Worm (Caenorhabditis elegans) whole organism, L4 larva: ENCODE data around the gene clc-22.

Experiments
- F44E2.7 ChIP-seq: fragments of 200-800 bp; sonication (Bioruptor generic); IDR thresholded peaks from 2 replicates; pipeline ENCODE4 v2.1.2; 2022; ENCODE audit warnings: missing genetic modification characterization, missing compliant biosample characterization
- T26A8.4 ChIP-seq: fragments of 200-800 bp; sonication (Bioruptor generic); IDR thresholded peaks from 2 replicates; pipeline ENCODE4 v1.3.6; 2022; ENCODE audit warnings: missing genetic modification characterization, missing compliant biosample characterization
- Y105C5A.15 ChIP-seq: fragments of 200-800 bp; sonication (Bioruptor generic); IDR thresholded peaks from 2 replicates; pipeline ENCODE4 v1.3.6; 2022; ENCODE audit warnings: missing genetic modification characterization, missing compliant biosample characterization
- Y5F2A.4 ChIP-seq: fragments of 200-800 bp; sonication (Bioruptor generic); optimal IDR thresholded peaks from 2 replicates; lab custom pipeline; 2018; ENCODE audit warnings: mild to moderate bottlenecking, missing genetic modification characterization, missing compliant biosample characterization
- aha-1 ChIP-seq: fragments of 150-350 bp; peaks from one replicate; lab custom pipeline; 2014; ENCODE audit warnings: missing biosample characterization, missing genetic modification characterization
- ama-1 ChIP-seq: fragments of 150-350 bp; optimal IDR thresholded peaks from 2 replicates; lab custom pipeline; 2014; ENCODE audit warnings: inconsistent platforms, mixed read lengths
- attf-4 ChIP-seq: sonication (generic microtip); optimal IDR thresholded peaks from 3 replicates; lab custom pipeline; 2017; ENCODE audit warnings: missing biosample characterization, missing genetic modification characterization
- ceh-28 ChIP-seq: fragments of 150-350 bp; optimal IDR thresholded peaks from 2 replicates; lab custom pipeline; 2014; ENCODE audit warnings: missing biosample characterization, missing genetic modification reagents, missing genetic modification characterization
- ceh-32 ChIP-seq: sonication (generic microtip); optimal IDR thresholded peaks from 2 replicates; lab custom pipeline; 2016; ENCODE audit warnings: mild to moderate bottlenecking, missing genetic modification characterization, missing compliant biosample characterization; ENCODE audit not compliant: poor library complexity
- ces-1 ChIP-seq: fragments of 150-350 bp; sonication (generic microtip); optimal IDR thresholded peaks from 4 replicates; lab custom pipeline; 2014; ENCODE audit warnings: missing biosample characterization, missing genetic modification reagents, missing genetic modification characterization
- cey-2 ChIP-seq: sonication (generic microtip); optimal IDR thresholded peaks from 3 replicates; lab custom pipeline; 2017; ENCODE audit warnings: missing genetic modification characterization, mild to moderate bottlenecking, missing compliant biosample characterization, antibody characterized with exemption, borderline replicate concordance; ENCODE audit not compliant: insufficient read depth
- ctbp-1 ChIP-seq: fragments of 200-800 bp; sonication (Bioruptor generic); IDR thresholded peaks from 2 replicates; pipeline ENCODE4 v1.3.6; 2022; ENCODE audit warnings: missing genetic modification reagents, missing genetic modification characterization, missing compliant biosample characterization
- dmd-8 ChIP-seq: fragments of 200-800 bp; sonication (Bioruptor generic); IDR thresholded peaks from 2 replicates; pipeline ENCODE4 v1.3.6; 2022; ENCODE audit warnings: missing genetic modification characterization, missing compliant biosample characterization
- egl-27 ChIP-seq: sonication (generic microtip); optimal IDR thresholded peaks from 3 replicates; lab custom pipeline; 2017; ENCODE audit warnings: missing biosample characterization, missing genetic modification reagents, missing genetic modification characterization
- fkh-10 ChIP-seq: fragments of 150-350 bp; optimal IDR thresholded peaks from 2 replicates; lab custom pipeline; 2014; ENCODE audit warnings: missing biosample characterization, missing genetic modification reagents, missing genetic modification characterization
- gei-8 ChIP-seq: fragments of 200-800 bp; sonication (Bioruptor generic); optimal IDR thresholded peaks from 2 replicates; lab custom pipeline; 2018; ENCODE audit warnings: mild to moderate bottlenecking, missing genetic modification characterization, missing compliant biosample characterization
- hif-1 ChIP-seq, 2 experiments: sonication (generic microtip); optimal IDR thresholded peaks; 2 replicates each; lab custom pipeline; 2016 to 2017; ENCODE audit warnings: missing compliant biosample characterization in 2 of 2, missing genetic modification characterization in 2 of 2, missing genetic modification reagents in 2 of 2, missing genotype in 2 of 2, mild to moderate bottlenecking in 1 of 2
- hlh-30 ChIP-seq: sonication (generic microtip); optimal IDR thresholded peaks from 2 replicates; lab custom pipeline; 2017; ENCODE audit warnings: antibody characterized with exemption, mild to moderate bottlenecking, missing genetic modification characterization, missing compliant biosample characterization; ENCODE audit not compliant: insufficient read depth
- hmg-1.1 ChIP-seq: fragments of 200-800 bp; sonication (Bioruptor generic); IDR thresholded peaks from 2 replicates; pipeline ENCODE4 v1.3.6; 2022; ENCODE audit warnings: missing genetic modification reagents, missing genetic modification characterization, missing compliant biosample characterization
- lin-38 ChIP-seq: fragments of 200-800 bp; sonication (Bioruptor generic); IDR thresholded peaks from 2 replicates; pipeline ENCODE4 v1.3.6; 2022; ENCODE audit warnings: missing genetic modification reagents, missing genetic modification characterization, missing compliant biosample characterization
- lsy-2 ChIP-seq, 2 experiments: fragments of 150-350 bp in 1 of 2; sonication (generic microtip) in 1 of 2; optimal IDR thresholded peaks; 2 replicates each; lab custom pipeline; 2014 to 2017; ENCODE audit warnings: missing biosample characterization in 2 of 2, missing genetic modification characterization in 2 of 2
- madf-9 ChIP-seq: fragments of 200-800 bp; sonication (Bioruptor generic); conservative IDR thresholded peaks from 2 replicates; pipeline ENCODE4 v1.3.6; 2022; ENCODE audit warnings: missing genetic modification reagents, missing genetic modification characterization, missing compliant biosample characterization
- mdl-1 ChIP-seq, 2 experiments: fragments of 150-350 bp in 1 of 2; sonication (generic microtip) in 1 of 2; optimal IDR thresholded peaks; 2 replicates each; lab custom pipeline; 2014 to 2017; ENCODE audit warnings: missing biosample characterization in 2 of 2, missing genetic modification characterization in 2 of 2
- mep-1 ChIP-seq: fragments of 150-350 bp; sonication (generic microtip); optimal IDR thresholded peaks from 3 replicates; lab custom pipeline; 2014; ENCODE audit warnings: missing biosample characterization, missing genetic modification characterization
- nhr-102 ChIP-seq: sonication (generic microtip); optimal IDR thresholded peaks from 2 replicates; lab custom pipeline; 2016; ENCODE audit warnings: mild to moderate bottlenecking, missing genetic modification characterization, moderate library complexity, missing compliant biosample characterization
- nhr-111 ChIP-seq: fragments of 200-800 bp; sonication (Bioruptor generic); optimal IDR thresholded peaks from 2 replicates; lab custom pipeline; 2018; ENCODE audit warnings: mild to moderate bottlenecking, missing genetic modification characterization, missing compliant biosample characterization
- nhr-25 ChIP-seq: sonication (generic microtip); optimal IDR thresholded peaks from 2 replicates; lab custom pipeline; 2017; ENCODE audit warnings: missing genetic modification characterization, mild to moderate bottlenecking, missing compliant biosample characterization, antibody characterized with exemption, moderate library complexity, borderline replicate concordance; ENCODE audit not compliant: insufficient read depth
- nhr-28 ChIP-seq: fragments of 150-350 bp; optimal IDR thresholded peaks from 2 replicates; lab custom pipeline; 2014; ENCODE audit warnings: missing biosample characterization, missing genetic modification characterization
- nhr-48 ChIP-seq: sonication (generic microtip); optimal IDR thresholded peaks from 2 replicates; lab custom pipeline; 2016; ENCODE audit warnings: mild to moderate bottlenecking, missing genetic modification characterization, missing compliant biosample characterization
- pqm-1 ChIP-seq: sonication (generic microtip); optimal IDR thresholded peaks from 2 replicates; lab custom pipeline; 2017; ENCODE audit warnings: missing biosample characterization, missing genetic modification characterization
- saeg-2 ChIP-seq: fragments of 200-800 bp; sonication (Bioruptor generic); IDR thresholded peaks from 2 replicates; pipeline ENCODE4 v1.3.6; 2022; ENCODE audit warnings: missing genetic modification reagents, missing genetic modification characterization, missing compliant biosample characterization
- sdz-12 ChIP-seq: fragments of 200-800 bp; sonication (Bioruptor generic); optimal IDR thresholded peaks from 2 replicates; lab custom pipeline; 2018; ENCODE audit warnings: mild to moderate bottlenecking, missing genetic modification characterization, missing compliant biosample characterization
- set-16 ChIP-seq: fragments of 200-800 bp; sonication (Bioruptor generic); IDR thresholded peaks from 2 replicates; pipeline ENCODE4 v1.3.6; 2022; ENCODE audit warnings: missing genetic modification reagents, missing genetic modification characterization, missing compliant biosample characterization
- spr-3 ChIP-seq: fragments of 200-800 bp; sonication (Bioruptor generic); optimal IDR thresholded peaks from 2 replicates; lab custom pipeline; 2018; ENCODE audit warnings: mild to moderate bottlenecking, missing genetic modification characterization, missing compliant biosample characterization
- unc-39 ChIP-seq: sonication (generic microtip); optimal IDR thresholded peaks from 2 replicates; lab custom pipeline; 2017; ENCODE audit warnings: missing biosample characterization, missing genetic modification characterization
- unc-62 ChIP-seq, 3 experiments: fragments of 150-350 bp in 1 of 3; sonication (generic microtip); optimal IDR thresholded peaks in 2 of 3; peaks in 1 of 3; 1 replicate in 1 of 3; 2 replicates in 2 of 3; lab custom pipeline; 2014 to 2017; ENCODE audit warnings: missing biosample characterization in 3 of 3, missing genetic modification characterization in 3 of 3, missing genetic modification reagents in 3 of 3, missing genotype in 1 of 3
- ztf-11 ChIP-seq: fragments of 150-350 bp; optimal IDR thresholded peaks from 2 replicates; lab custom pipeline; 2014; ENCODE audit warnings: missing biosample characterization, missing genetic modification characterization
- ztf-7 ChIP-seq: fragments of 150-350 bp; optimal IDR thresholded peaks from 2 replicates; lab custom pipeline; 2014; ENCODE audit warnings: missing biosample characterization, missing genetic modification characterization

The clc-22 gene

ce11 chrII:3964302-3964885, 31.5 kb downstream of the clc-22 start:
- TF ChIP-seq ama-1 (lab: Kevin White, UChicago) (no peak), madf-9 (GFP tag; lab: Robert Waterston, UW) (no peak), aha-1 (tag; lab: Kevin White, UChicago) (peak; percentile 96), nhr-111 (GFP tag; lab: Kevin White, UChicago) (no peak), set-16 (GFP tag; lab: Robert Waterston, UW) (peak; percentile 94)

- TF ChIP-seq mep-1 (peak; percentile 5), F44E2.7 (no peak), T26A8.4 (GFP tag; lab: Robert Waterston, UW) (no peak), hmg-1.1 (GFP tag; lab: Robert Waterston, UW) (0 out of 2 replicates have a peak, but pooled peaks have one; percentile 30), lin-38 (GFP tag; lab: Robert Waterston, UW) (no peak), hif-1 (tag; optimal IDR thresholded peaks at IDR 0.05; lab: Kevin White, UChicago) (no peak), set-16 (GFP tag; lab: Robert Waterston, UW) (peak; percentile 23; the same call in 1 of the 2 replicates), hlh-30 (tag; lab: Kevin White, UChicago) (no peak)
These were observed 34.6 kb downstream of the clc-22 start for ce11 chrII:3961256-3961655.

DNA sequence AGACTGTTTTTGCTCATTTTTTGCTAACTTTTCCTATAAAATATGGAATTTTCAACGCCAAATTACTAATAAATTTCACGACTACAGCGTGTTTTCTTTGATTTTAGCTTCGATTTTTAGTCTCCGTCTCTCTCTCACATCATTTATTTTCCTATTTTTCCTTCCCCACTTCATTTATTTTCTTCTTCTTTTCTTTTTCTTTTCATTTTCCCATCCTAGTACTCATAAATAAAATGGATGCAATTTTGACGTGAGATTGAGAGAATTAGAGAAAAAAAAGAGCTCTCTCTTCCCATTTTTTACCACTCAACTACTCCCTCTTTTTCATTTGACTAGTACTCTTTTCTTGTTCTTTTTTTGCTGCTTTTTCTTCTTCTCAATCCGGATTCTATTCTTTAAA, 35.6 kb downstream of the clc-22 start:
- TF ChIP-seq ceh-32 (tag; lab: Kevin White, UChicago), result no peak
- TF ChIP-seq madf-9 (GFP tag; lab: Robert Waterston, UW), result no peak
- TF ChIP-seq ceh-28 (tag; lab: Kevin White, UChicago), result no peak
- no peak for TF ChIP-seq sdz-12 (GFP tag; lab: Kevin White, UChicago)
- TF ChIP-seq egl-27 (tag; lab: Kevin White, UChicago), result no peak
- TF ChIP-seq pqm-1 (tag; lab: Kevin White, UChicago), result no peak
- 0 out of 2 replicates have a peak, but pooled peaks have one; percentile 37 for TF ChIP-seq ctbp-1 (GFP tag; lab: Robert Waterston, UW)
- TF ChIP-seq aha-1 (tag; lab: Kevin White, UChicago), result peak; percentile 87
- no peak for TF ChIP-seq Y105C5A.15 (GFP tag; lab: Robert Waterston, UW)
- TF ChIP-seq unc-62 (GFP tag; optimal IDR thresholded peaks at IDR 0.05 in 1 of 2; lab: Kevin White, UChicago), result peak in 1 of 2 experiments; percentile 90
- TF ChIP-seq unc-62 (tag; optimal IDR thresholded peaks at IDR 0.05; lab: Kevin White, UChicago), result no peak
- no peak for TF ChIP-seq nhr-28 (tag; lab: Kevin White, UChicago)
- TF ChIP-seq fkh-10, result peak; percentile 82
- TF ChIP-seq lsy-2 (tag; optimal IDR thresholded peaks at IDR 0.05; lab: Kevin White, UChicago), result peak in 1 of 2 experiments; percentile 55
- peak; percentile 37 for TF ChIP-seq mep-1
- TF ChIP-seq mdl-1 (tag; optimal IDR thresholded peaks at IDR 0.05; lab: Kevin White, UChicago), result peak in 1 of 2 experiments; percentile 7
- no peak for TF ChIP-seq Y5F2A.4 (GFP tag; lab: Kevin White, UChicago)

DNA sequence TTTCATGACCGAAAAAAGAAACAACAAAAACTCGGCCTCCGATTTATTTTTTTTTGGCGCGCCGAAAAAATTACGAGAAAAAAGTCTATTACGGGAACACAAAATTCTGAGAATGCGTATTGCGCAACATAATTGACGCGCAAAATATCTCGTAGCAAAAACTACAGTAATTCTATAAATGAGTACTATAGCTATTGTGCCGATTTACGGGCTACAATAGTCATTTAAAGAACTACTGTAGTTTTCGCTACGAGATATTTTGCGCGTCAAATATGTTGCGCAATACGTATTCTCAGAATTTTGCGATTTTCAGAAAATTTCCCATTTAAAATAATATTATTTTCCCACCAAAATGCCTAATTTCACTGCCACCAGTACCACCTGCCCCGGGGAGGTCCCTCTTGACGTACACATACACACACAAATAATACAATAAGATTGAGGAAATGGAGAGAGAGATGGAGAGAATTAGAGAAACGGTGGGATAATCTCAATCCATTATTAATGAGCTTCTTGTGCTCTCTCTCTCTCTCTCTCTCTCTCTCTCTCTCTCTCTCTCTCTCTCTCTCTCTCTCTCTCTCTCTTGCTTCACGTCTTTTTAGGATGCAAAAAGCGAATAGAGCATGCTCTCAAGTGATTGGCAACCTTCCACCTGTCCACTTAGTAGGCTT, 36.3 kb downstream of the clc-22 start:
- TF ChIP-seq set-16 (GFP tag; lab: Robert Waterston, UW) (peak; percentile 37; the same call in 1 of the 2 replicates), unc-39 (tag; lab: Kevin White, UChicago) (no peak), attf-4 (no peak), aha-1 (tag; lab: Kevin White, UChicago) (peak; percentile 76), ztf-11 (no peak), lsy-2 (tag; optimal IDR thresholded peaks at IDR 0.05; lab: Kevin White, UChicago) (no peak), spr-3 (GFP tag; lab: Kevin White, UChicago) (no peak), mdl-1 (tag; optimal IDR thresholded peaks at IDR 0.05; lab: Kevin White, UChicago) (no peak)

DNA sequence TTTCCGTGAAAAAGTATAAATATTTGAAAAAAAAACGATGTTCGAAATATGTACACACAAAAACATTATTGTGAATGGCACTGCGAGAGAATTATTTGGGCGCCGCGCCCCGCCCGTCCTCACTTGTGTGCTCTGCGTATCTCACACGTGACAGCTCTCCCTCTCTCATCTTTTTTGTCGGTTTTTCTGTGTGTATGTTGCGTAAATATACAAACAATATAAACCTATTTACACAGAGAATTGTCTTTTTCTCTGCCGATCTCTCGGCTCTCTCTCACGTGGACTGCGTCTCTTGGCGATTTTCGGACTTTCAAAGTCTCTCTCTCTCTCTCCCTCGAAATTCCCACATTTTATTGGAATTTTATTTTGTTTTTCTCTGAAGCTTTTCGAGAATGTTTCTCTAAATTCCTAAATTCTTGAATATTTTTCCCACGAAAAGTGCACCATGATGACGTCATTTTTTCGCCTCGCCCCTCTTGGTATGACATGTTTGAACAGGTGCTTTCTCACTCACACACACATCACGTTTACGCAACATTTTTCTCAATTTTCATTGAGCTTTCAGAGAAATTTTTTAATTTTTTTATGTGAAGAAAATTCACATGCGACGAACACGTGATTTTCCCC, 37.1 kb downstream of the clc-22 start:
- TF ChIP-seq nhr-25 (tag; lab: Kevin White, UChicago) (no peak), nhr-28 (tag; lab: Kevin White, UChicago) (peak; percentile 81), nhr-48 (peak; percentile 53), gei-8 (GFP tag; lab: Kevin White, UChicago) (peak; percentile 12), dmd-8 (GFP tag; lab: Robert Waterston, UW) (no peak), ztf-11 (no peak), saeg-2 (GFP tag; lab: Robert Waterston, UW) (0 out of 2 replicates have a peak, but pooled peaks have one; percentile 46), madf-9 (GFP tag; lab: Robert Waterston, UW) (peak; percentile 22; the same call in 1 of the 2 replicates), nhr-102 (tag; lab: Kevin White, UChicago) (peak; percentile 28), ztf-7 (tag; lab: Kevin White, UChicago) (peak; percentile 6), cey-2 (tag; lab: Kevin White, UChicago) (no peak), pqm-1 (tag; lab: Kevin White, UChicago) (peak; percentile 78), ces-1 (GFP tag; lab: Kevin White, UChicago) (peak; percentile 29), hif-1 (tag; optimal IDR thresholded peaks at IDR 0.05; lab: Kevin White, UChicago) (peak in 1 of 2 experiments; percentile 46)
